Worm (Caenorhabditis elegans) whole organism, late embryonic: ENCODE measurements around the gene adr-2.

Source experiments
- ceh-34 ChIP-seq: sonication (generic microtip); optimal IDR thresholded peaks from 2 replicates; lab custom pipeline; 2016; ENCODE audit warnings: mild to moderate bottlenecking, missing genetic modification characterization, missing compliant biosample characterization
- ceh-6 ChIP-seq: fragments of 200-800 bp; sonication (Bioruptor generic); optimal IDR thresholded peaks from 2 replicates; lab custom pipeline; 2018; ENCODE audit warnings: mild to moderate bottlenecking, missing genetic modification characterization, missing compliant biosample characterization
- ceh-9 ChIP-seq: sonication (generic microtip); optimal IDR thresholded peaks from 2 replicates; lab custom pipeline; 2016; ENCODE audit warnings: mild to moderate bottlenecking, missing genetic modification characterization, inconsistent platforms, missing compliant biosample characterization
- sdc-2 ChIP-seq: sonication (generic microtip); optimal IDR thresholded peaks from 2 replicates; lab custom pipeline; 2016; ENCODE audit warnings: missing genotype, missing genetic modification characterization, missing compliant biosample characterization
- tbx-2 ChIP-seq: sonication (generic microtip); optimal IDR thresholded peaks from 2 replicates; lab custom pipeline; 2016; ENCODE audit warnings: missing genetic modification characterization, missing compliant biosample characterization

ce11 chrIII:7223029-7223428, 9.7 kb downstream of the adr-2 start, which contains the start of gene der-2:
- TF ChIP-seq ceh-6 (GFP tag; lab: Kevin White, UChicago), result no peak
- TF ChIP-seq sdc-2 (tag; lab: Kevin White, UChicago), result no peak
- no peak for TF ChIP-seq ceh-9
- TF ChIP-seq tbx-2 (tag; lab: Kevin White, UChicago), result no peak
- TF ChIP-seq ceh-34, result no peak
